Worm (Caenorhabditis elegans): ENCODE results near the gene Y71H2AM.1.
A peak's percentile ranks its signal among the peaks of the same experiment; 100 is the strongest.
"Not testable (repeated sequence)": the region's sequence is repeated elsewhere in the genome, so short reads cannot be mapped to it uniquely, and the experiment has no call there.

Gene Y71H2AM.1

ce11 chrIII:2836742-2837416, 10.0 kb downstream of the Y71H2AM.1 start:
- peak; percentile 98 for TF ChIP-seq ceh-28 (tag; optimal IDR thresholded peaks at IDR 0.05)

ce11 chrIII:2840877-2841540, 14.1 kb downstream of the Y71H2AM.1 start, which contains the start of gene Y71H2AR.2:
TSS of gene Y71H2AR.2 (minus strand) at chrIII:2840927.
- no peak for TF ChIP-seq nhr-237 (tag; optimal IDR thresholded peaks at IDR 0.05)
- no peak for TF ChIP-seq nhr-12 (tag; optimal IDR thresholded peaks at IDR 0.05)
- no peak for TF ChIP-seq eor-1 (tag; optimal IDR thresholded peaks at IDR 0.05)
- TF ChIP-seq ceh-16 (tag; optimal IDR thresholded peaks at IDR 0.05): no peak
- TF ChIP-seq snpc-4 (tag; optimal IDR thresholded peaks at IDR 0.05): no peak

- no peak for TF ChIP-seq nhr-237 (tag; optimal IDR thresholded peaks at IDR 0.05)
- TF ChIP-seq elt-2 (tag; optimal IDR thresholded peaks at IDR 0.05): peak; percentile 66
Measured at ce11 chrIII:2841856-2842373, 15.0 kb downstream of the Y71H2AM.1 start, which contains the start of gene H34I24.2. TSS of gene H34I24.2 (plus strand) at chrIII:2842044.

- not testable (repeated sequence) for TF ChIP-seq lsy-12, R02D3.7, snpc-4 (tag; optimal IDR thresholded peaks at IDR 0.05)
Measured at ce11 chrIII:2846747-2847146, 19.9 kb downstream of the Y71H2AM.1 start, which contains the start of gene H34I24.1. TSS of gene H34I24.1 (plus strand) at chrIII:2847047.

- TF ChIP-seq nhr-12 (tag; optimal IDR thresholded peaks at IDR 0.05) (no peak), fkh-10 (GFP tag; optimal IDR thresholded peaks at IDR 0.05) (no peak), nhr-43 (tag; optimal IDR thresholded peaks at IDR 0.05; ENCODE audit: poor library complexity, severe bottlenecking) (no peak), nhr-11 (tag; optimal IDR thresholded peaks at IDR 0.05) (no peak), ceh-28 (tag; optimal IDR thresholded peaks at IDR 0.05) (no peak), pqm-1 (tag; optimal IDR thresholded peaks at IDR 0.05) (no peak), egl-27 (tag; optimal IDR thresholded peaks at IDR 0.05) (no peak), nhr-76 (tag; optimal IDR thresholded peaks at IDR 0.05) (no peak), aly-2 (tag; optimal IDR thresholded peaks at IDR 0.05) (no peak), mml-1 (tag; optimal IDR thresholded peaks at IDR 0.05) (no peak), ama-1 (optimal IDR thresholded peaks at IDR 0.05) (no peak), elt-1 (tag; optimal IDR thresholded peaks at IDR 0.05) (no peak), unc-62 (GFP tag; optimal IDR thresholded peaks at IDR 0.05) (no peak), nhr-237 (tag; optimal IDR thresholded peaks at IDR 0.05) (no peak), elt-3 (tag; optimal IDR thresholded peaks at IDR 0.05) (no peak), lin-15B (tag; optimal IDR thresholded peaks at IDR 0.05) (no peak), nhr-67 (tag; optimal IDR thresholded peaks at IDR 0.05) (no peak)
Measured at ce11 chrIII:2855929-2856328, 29.1 kb downstream of the Y71H2AM.1 start, which contains the start of gene F56F11.4. TSS of gene F56F11.4 (plus strand) at chrIII:2856229.

ce11 chrIII:2858334-2858733, 31.5 kb downstream of the Y71H2AM.1 start:
- TF ChIP-seq unc-39 (tag; optimal IDR thresholded peaks at IDR 0.05) (no peak), lin-15B (tag; optimal IDR thresholded peaks at IDR 0.05) (no peak), elt-3 (tag; optimal IDR thresholded peaks at IDR 0.05) (no peak), ZK546.5 (tag; optimal IDR thresholded peaks at IDR 0.05) (no peak), elt-2 (tag; optimal IDR thresholded peaks at IDR 0.05) (no peak), nhr-28 (tag; optimal IDR thresholded peaks at IDR 0.05) (no peak), unc-62 (GFP tag; optimal IDR thresholded peaks at IDR 0.05) (no peak), nhr-76 (tag; optimal IDR thresholded peaks at IDR 0.05) (no peak), egl-27 (tag; optimal IDR thresholded peaks at IDR 0.05) (no peak), hmg-11 (tag; optimal IDR thresholded peaks at IDR 0.05) (no peak), nhr-25 (tag; optimal IDR thresholded peaks at IDR 0.05) (no peak), pha-4 (tag; optimal IDR thresholded peaks at IDR 0.05) (no peak), nhr-237 (tag; optimal IDR thresholded peaks at IDR 0.05) (no peak), lin-39 (tag; optimal IDR thresholded peaks at IDR 0.05) (no peak), skn-1 (tag; optimal IDR thresholded peaks at IDR 0.05) (no peak), mml-1 (tag; optimal IDR thresholded peaks at IDR 0.05) (no peak), daf-12 (tag; optimal IDR thresholded peaks at IDR 0.05) (no peak), ceh-9 (tag; optimal IDR thresholded peaks at IDR 0.05) (no peak), eor-1 (tag; optimal IDR thresholded peaks at IDR 0.05) (no peak)

Measured in whole organism, L3 larva.